Worm (Caenorhabditis elegans): ENCODE data around the gene T05G5.5.

T05G5.5 gene

DNA sequence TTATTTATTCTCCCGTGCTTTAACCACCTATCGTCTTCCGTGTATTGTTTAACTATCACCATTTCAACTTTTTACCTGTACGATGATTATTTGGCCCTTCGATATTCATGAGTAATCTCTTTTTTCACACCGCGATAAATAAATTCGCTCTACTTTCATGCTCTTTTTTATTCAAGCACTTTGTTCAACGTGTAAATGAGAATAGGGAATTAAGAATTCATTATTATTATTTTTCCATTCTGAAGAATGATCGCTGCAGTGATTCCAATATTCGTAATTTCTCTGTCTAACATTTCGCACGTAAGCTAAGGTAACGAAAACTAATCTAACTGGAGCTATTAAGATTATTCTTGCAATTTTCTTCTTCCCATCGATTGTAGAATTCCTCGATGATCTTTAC, 2.5 kb downstream of the T05G5.5 start, which contains the start of gene T05G5.4 (continued):
- TF ChIP-seq madf-6 (GFP tag; IDR thresholded peaks at IDR 0.05), result peak; percentile 68
- TF ChIP-seq athp-1 (tag; optimal IDR thresholded peaks at IDR 0.05), result peak; percentile 15
- peak; percentile 59 for TF ChIP-seq hrde-1 (tag; optimal IDR thresholded peaks at IDR 0.05; ENCODE audit: borderline replicate concordance)
- TF ChIP-seq ekl-4 (GFP tag; IDR thresholded peaks at IDR 0.05), result peak; percentile 8; the same call in 1 of the 2 replicates
- peak; percentile 62; the same call in 1 of the 2 replicates for TF ChIP-seq F39B2.1 (GFP tag; IDR thresholded peaks at IDR 0.05)
- TF ChIP-seq snpc-3.4 (tag; optimal IDR thresholded peaks at IDR 0.05), result peak; percentile 4
- TF ChIP-seq C17E4.6 (GFP tag; IDR thresholded peaks at IDR 0.05), result peak; percentile 46; the same call in 1 of the 2 replicates
- TF ChIP-seq lsl-1 (GFP tag; optimal IDR thresholded peaks at IDR 0.05), result peak; percentile 37
- peak; percentile 63 for TF ChIP-seq ceh-100 (GFP tag; IDR thresholded peaks at IDR 0.05)
- no peak for TF ChIP-seq nhr-80 (tag; optimal IDR thresholded peaks at IDR 0.05)
- TF ChIP-seq sea-2 (GFP tag; IDR thresholded peaks at IDR 0.05), result no peak
- 0 out of 2 replicates have a peak, but pooled peaks have one; percentile 22 for TF ChIP-seq Y95B8A.8 (GFP tag; IDR thresholded peaks at IDR 0.05)
- peak; percentile 39 for TF ChIP-seq tlf-1 (GFP tag; optimal IDR thresholded peaks at IDR 0.05)
- 0 out of 2 replicates have a peak, but pooled peaks have one; percentile 47 for TF ChIP-seq B0336.3 (GFP tag; IDR thresholded peaks at IDR 0.05)
- TF ChIP-seq tbp1 (GFP tag; optimal IDR thresholded peaks at IDR 0.05), result peak; percentile 20
- no peak for TF ChIP-seq ztf-28 (GFP tag; IDR thresholded peaks at IDR 0.05)
- TF ChIP-seq nfyb-1 (GFP tag; IDR thresholded peaks at IDR 0.05), result no peak
- TF ChIP-seq lin-40 (tag; optimal IDR thresholded peaks at IDR 0.05), result no peak
- TF ChIP-seq mcd-1 (GFP tag; IDR thresholded peaks at IDR 0.05), result peak; percentile 43; the same call in 1 of the 2 replicates
- no peak for TF ChIP-seq F37B4.10 (GFP tag; IDR thresholded peaks at IDR 0.05)
- TF ChIP-seq ceh-40 (GFP tag; IDR thresholded peaks at IDR 0.05), result no peak
- TF ChIP-seq madf-3 (GFP tag; IDR thresholded peaks at IDR 0.05), result 0 out of 2 replicates have a peak, but pooled peaks have one; percentile 38

DNA sequence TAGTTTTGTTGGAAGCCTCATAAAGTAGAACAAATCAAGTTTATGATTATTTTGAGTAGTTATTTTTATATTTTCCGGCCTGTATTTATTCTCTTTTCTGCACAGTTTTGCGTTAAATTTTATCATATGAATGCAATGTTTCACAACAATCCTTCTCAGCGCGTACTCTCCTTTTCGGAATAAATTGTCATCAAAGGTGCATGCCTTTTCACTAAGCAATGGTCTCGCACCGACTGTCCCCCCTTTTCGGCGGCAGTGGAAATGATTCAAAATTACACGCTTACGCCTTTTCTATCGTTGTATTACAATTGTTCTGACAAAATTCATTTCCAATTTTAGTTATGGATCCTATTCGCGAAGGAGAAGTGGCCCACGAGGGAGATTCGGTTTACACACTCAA, 4.1 kb downstream of the T05G5.5 start, which contains the start of the genes iff-1 and cdk-1:
Gene iff-1, minus strand, starts transcription at position 61 of the 400 bp plus-strand sequence.
Gene cdk-1, plus strand, starts transcription at position 340 of the 400 bp plus-strand sequence.
- TF ChIP-seq tlf-1 (GFP tag; optimal IDR thresholded peaks at IDR 0.05) (no peak), Y95B8A.8 (GFP tag; IDR thresholded peaks at IDR 0.05) (no peak), T07F8.4 (tag; optimal IDR thresholded peaks at IDR 0.05) (no peak), xnd-1 (tag; optimal IDR thresholded peaks at IDR 0.05) (no peak), efl-1 (GFP tag; optimal IDR thresholded peaks at IDR 0.05) (peak; percentile 24), nhr-80 (tag; optimal IDR thresholded peaks at IDR 0.05) (no peak), lin-35 (GFP tag; optimal IDR thresholded peaks at IDR 0.05) (peak in 1 of 3 experiments; percentile 8), attf-6 (GFP tag; IDR thresholded peaks at IDR 0.05) (no peak), cebp-1 (GFP tag; IDR thresholded peaks at IDR 0.05) (no peak), cebp-1 (tag; optimal IDR thresholded peaks at IDR 0.05) (peak; percentile 53), rcor-1 (GFP tag; IDR thresholded peaks at IDR 0.05) (0 out of 2 replicates have a peak, but pooled peaks have one; percentile 24), F10E7.11 (tag; optimal IDR thresholded peaks at IDR 0.05) (no peak), ztf-6 (GFP tag; IDR thresholded peaks at IDR 0.05) (no peak), ama-1 (optimal IDR thresholded peaks at IDR 0.05) (no peak), ama-1 (GFP tag; optimal IDR thresholded peaks at IDR 0.05) (no peak), akir-1 (GFP tag; optimal IDR thresholded peaks at IDR 0.05) (no peak), hlh-26 (GFP tag; conservative IDR thresholded peaks at IDR 0.05) (no peak), dpl-1 (GFP tag; optimal IDR thresholded peaks at IDR 0.05) (peak; percentile 11), lin-54 (GFP tag; optimal IDR thresholded peaks at IDR 0.05) (peak; percentile 2), F33H1.4 (GFP tag; IDR thresholded peaks at IDR 0.05) (peak; percentile 44)
